Worm (Caenorhabditis elegans) whole organism, L3 larva: ENCODE data around the gene C02D5.4.

ENCODE experiments used
- R02D3.7 ChIP-seq: fragments of 150-350 bp; optimal IDR thresholded peaks from 2 replicates; lab custom pipeline; 2014; ENCODE audit warnings: missing biosample characterization, missing genetic modification characterization
- ama-1 ChIP-seq: fragments of 150-350 bp; optimal IDR thresholded peaks from 2 replicates; lab custom pipeline; 2018
- ceh-16 ChIP-seq: sonication (generic microtip); optimal IDR thresholded peaks from 2 replicates; lab custom pipeline; 2017; ENCODE audit warnings: missing biosample characterization, missing genetic modification characterization
- ceh-28 ChIP-seq: fragments of 150-350 bp; optimal IDR thresholded peaks from 2 replicates; lab custom pipeline; 2014; ENCODE audit warnings: missing biosample characterization, missing genetic modification reagents, missing genetic modification characterization
- ceh-82 ChIP-seq: fragments of 150-350 bp; optimal IDR thresholded peaks from 2 replicates; lab custom pipeline; 2014; ENCODE audit warnings: missing biosample characterization, missing genetic modification characterization
- ceh-9 ChIP-seq: sonication (generic microtip); optimal IDR thresholded peaks from 2 replicates; lab custom pipeline; 2018; ENCODE audit warnings: missing biosample characterization, missing genetic modification characterization
- daf-12 ChIP-seq: fragments of 150-350 bp; optimal IDR thresholded peaks from 2 replicates; lab custom pipeline; 2014; ENCODE audit warnings: missing biosample characterization, missing genetic modification reagents, missing genetic modification characterization
- egl-27 ChIP-seq: sonication (generic microtip); optimal IDR thresholded peaks from 4 replicates; lab custom pipeline; 2017; ENCODE audit warnings: missing biosample characterization, missing genetic modification reagents, missing genetic modification characterization
- egl-5 ChIP-seq: fragments of 150-350 bp; optimal IDR thresholded peaks from 2 replicates; lab custom pipeline; 2017; ENCODE audit warnings: missing biosample characterization, missing genetic modification reagents, missing genetic modification characterization, inconsistent platforms
- elt-1 ChIP-seq: fragments of 150-350 bp; optimal IDR thresholded peaks from 2 replicates; lab custom pipeline; 2014; ENCODE audit warnings: missing biosample characterization, missing genetic modification characterization
- elt-3 ChIP-seq, 3 experiments: fragments of 150-350 bp in 1 of 3; sonication (generic microtip) in 2 of 3; optimal IDR thresholded peaks; 2 replicates in 2 of 3; 4 replicates in 1 of 3; lab custom pipeline; 2014 to 2017; ENCODE audit warnings: missing biosample characterization in 3 of 3, missing genetic modification characterization in 3 of 3
- eor-1 ChIP-seq, 2 experiments: fragments of 150-350 bp; optimal IDR thresholded peaks; 2 replicates each; lab custom pipeline; 2014 to 2018; ENCODE audit warnings: missing biosample characterization in 2 of 2, missing genetic modification characterization in 2 of 2
- fkh-10 ChIP-seq: sonication (generic microtip); optimal IDR thresholded peaks from 2 replicates; lab custom pipeline; 2017; ENCODE audit warnings: missing biosample characterization, missing genetic modification reagents, missing genetic modification characterization
- fkh-2 ChIP-seq: fragments of 150-350 bp; optimal IDR thresholded peaks from 2 replicates; lab custom pipeline; 2014; ENCODE audit warnings: missing biosample characterization, missing genetic modification reagents, missing genetic modification characterization
- lin-15B ChIP-seq: fragments of 150-350 bp; optimal IDR thresholded peaks from 2 replicates; lab custom pipeline; 2014; ENCODE audit warnings: missing biosample characterization, missing genetic modification characterization
- lin-39 ChIP-seq: fragments of 150-350 bp; optimal IDR thresholded peaks from 2 replicates; lab custom pipeline; 2018; ENCODE audit warnings: missing biosample characterization, missing genetic modification reagents, missing genetic modification characterization
- lsy-12 ChIP-seq: sonication (generic microtip); optimal IDR thresholded peaks from 2 replicates; lab custom pipeline; 2016; ENCODE audit warnings: mild to moderate bottlenecking, missing genetic modification characterization, missing compliant biosample characterization
- mdl-1 ChIP-seq: fragments of 150-350 bp; optimal IDR thresholded peaks from 2 replicates; lab custom pipeline; 2014; ENCODE audit warnings: missing biosample characterization, missing genetic modification characterization
- mml-1 ChIP-seq: fragments of 150-350 bp; sonication (generic microtip); optimal IDR thresholded peaks from 3 replicates; lab custom pipeline; 2014; ENCODE audit warnings: missing biosample characterization, missing genetic modification characterization
- nfya-1 ChIP-seq: sonication (generic microtip); optimal IDR thresholded peaks from 2 replicates; lab custom pipeline; 2017; ENCODE audit warnings: missing genetic modification characterization, mild to moderate bottlenecking, missing compliant biosample characterization, antibody characterized with exemption, moderate library complexity; ENCODE audit not compliant: insufficient read depth
- nhr-11 ChIP-seq: fragments of 150-350 bp; optimal IDR thresholded peaks from 2 replicates; lab custom pipeline; 2014; ENCODE audit warnings: missing biosample characterization, missing genetic modification characterization
- nhr-12 ChIP-seq: fragments of 150-350 bp; optimal IDR thresholded peaks from 2 replicates; lab custom pipeline; 2014; ENCODE audit warnings: missing biosample characterization, missing genetic modification characterization
- nhr-23 ChIP-seq: fragments of 150-350 bp; optimal IDR thresholded peaks from 2 replicates; lab custom pipeline; 2014; ENCODE audit warnings: missing biosample characterization, missing genetic modification reagents, missing genetic modification characterization
- nhr-237 ChIP-seq: fragments of 150-350 bp; optimal IDR thresholded peaks from 2 replicates; lab custom pipeline; 2014; ENCODE audit warnings: missing biosample characterization, missing genetic modification characterization
- nhr-25 ChIP-seq: sonication (generic microtip); optimal IDR thresholded peaks from 2 replicates; lab custom pipeline; 2017; ENCODE audit warnings: missing biosample characterization, missing genetic modification characterization
- nhr-28 ChIP-seq: fragments of 150-350 bp; optimal IDR thresholded peaks from 2 replicates; lab custom pipeline; 2014; ENCODE audit warnings: missing biosample characterization, missing genetic modification characterization
- nhr-43 ChIP-seq: sonication (generic microtip); optimal IDR thresholded peaks from 2 replicates; lab custom pipeline; 2016; ENCODE audit warnings: mild to moderate bottlenecking, missing genetic modification characterization, missing compliant biosample characterization; ENCODE audit not compliant: poor library complexity, severe bottlenecking
- nhr-67 ChIP-seq: fragments of 150-350 bp; optimal IDR thresholded peaks from 2 replicates; lab custom pipeline; 2014; ENCODE audit warnings: missing biosample characterization, missing genetic modification characterization
- nhr-76 ChIP-seq: fragments of 150-350 bp; sonication (generic microtip); optimal IDR thresholded peaks from 5 replicates; lab custom pipeline; 2014; ENCODE audit warnings: missing biosample characterization, missing genetic modification characterization
- pha-4 ChIP-seq: fragments of 150-350 bp; optimal IDR thresholded peaks from 2 replicates; lab custom pipeline; 2014; ENCODE audit warnings: missing biosample characterization, missing genetic modification reagents, missing genetic modification characterization
- skn-1 ChIP-seq: fragments of 150-350 bp; optimal IDR thresholded peaks from 2 replicates; lab custom pipeline; 2014; ENCODE audit warnings: missing biosample characterization, missing genetic modification characterization
- snpc-4 ChIP-seq: fragments of 150-350 bp; optimal IDR thresholded peaks from 2 replicates; lab custom pipeline; 2014; ENCODE audit warnings: missing biosample characterization, missing genetic modification characterization
- tbx-2 ChIP-seq: sonication (generic microtip); optimal IDR thresholded peaks from 2 replicates; lab custom pipeline; 2016; ENCODE audit warnings: mild to moderate bottlenecking, missing genetic modification characterization, missing compliant biosample characterization
- unc-39 ChIP-seq: sonication (generic microtip); optimal IDR thresholded peaks from 4 replicates; lab custom pipeline; 2017; ENCODE audit warnings: missing biosample characterization, missing genetic modification characterization
- unc-62 ChIP-seq: fragments of 150-350 bp; sonication (generic microtip); optimal IDR thresholded peaks from 4 replicates; lab custom pipeline; 2014; ENCODE audit warnings: missing biosample characterization, missing genetic modification reagents, missing genetic modification characterization
- zag-1 ChIP-seq: fragments of 150-350 bp; optimal IDR thresholded peaks from 2 replicates; lab custom pipeline; 2014; ENCODE audit warnings: missing biosample characterization, missing genetic modification characterization
- ztf-4 ChIP-seq: fragments of 150-350 bp; optimal IDR thresholded peaks from 2 replicates; lab custom pipeline; 2014; ENCODE audit warnings: missing biosample characterization, missing genetic modification characterization

Gene C02D5.4

DNA sequence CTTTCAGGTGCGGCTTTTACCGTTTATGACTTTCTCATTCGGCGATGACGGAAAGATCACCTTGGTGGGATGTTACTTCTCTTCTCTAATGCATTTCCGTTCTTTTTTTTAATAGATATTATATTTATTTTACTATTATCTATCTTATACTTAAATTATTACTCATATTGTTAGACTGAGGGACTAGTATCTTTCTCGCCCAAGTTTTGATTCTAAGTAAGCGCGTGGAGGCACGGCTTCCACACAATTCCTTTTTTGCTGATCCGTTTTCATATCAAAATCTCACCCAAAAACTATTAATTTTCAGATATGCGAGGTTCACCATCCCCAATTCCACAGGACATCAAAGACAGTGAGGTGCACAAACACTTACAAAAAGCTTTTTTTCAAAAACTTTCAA is 22.2 kb upstream of the C02D5.4 start, which contains the start of gene ZC21.10:
Gene ZC21.10 (plus strand): TSS at position 301 of the 400 bp plus-strand sequence.
- TF ChIP-seq nhr-28 (tag; lab: Kevin White, UChicago) (no peak), daf-12 (no peak), ceh-82 (no peak)

DNA sequence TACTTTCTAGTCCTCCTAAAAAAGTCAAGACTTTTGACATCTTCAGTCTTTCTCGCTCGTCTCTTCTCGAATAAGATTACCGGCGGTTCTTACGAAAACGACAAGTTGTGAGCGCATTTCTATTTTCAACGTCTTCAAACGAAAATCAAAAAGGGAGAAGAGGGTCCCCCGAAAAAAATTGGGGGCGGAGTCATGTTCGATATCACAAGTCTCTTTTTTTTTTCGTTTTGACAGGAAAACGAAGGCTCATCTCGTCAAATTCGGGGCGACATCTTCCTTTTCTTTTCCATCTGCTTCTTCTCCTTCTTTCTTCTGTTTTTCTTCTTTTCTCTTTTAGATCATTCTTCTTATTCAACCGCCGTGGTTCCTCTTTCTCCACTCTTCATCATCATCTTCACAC is 18.1 kb upstream of the C02D5.4 start:
- TF ChIP-seq nhr-23 (tag; lab: Kevin White, UChicago) (no peak), fkh-10 (GFP tag; lab: Kevin White, UChicago) (peak; percentile 72), elt-3 (tag; optimal IDR thresholded peaks at IDR 0.05; lab: Kevin White, UChicago) (no peak), elt-1 (tag; lab: Kevin White, UChicago) (no peak), nhr-12 (tag; lab: Kevin White, UChicago) (no peak)

DNA sequence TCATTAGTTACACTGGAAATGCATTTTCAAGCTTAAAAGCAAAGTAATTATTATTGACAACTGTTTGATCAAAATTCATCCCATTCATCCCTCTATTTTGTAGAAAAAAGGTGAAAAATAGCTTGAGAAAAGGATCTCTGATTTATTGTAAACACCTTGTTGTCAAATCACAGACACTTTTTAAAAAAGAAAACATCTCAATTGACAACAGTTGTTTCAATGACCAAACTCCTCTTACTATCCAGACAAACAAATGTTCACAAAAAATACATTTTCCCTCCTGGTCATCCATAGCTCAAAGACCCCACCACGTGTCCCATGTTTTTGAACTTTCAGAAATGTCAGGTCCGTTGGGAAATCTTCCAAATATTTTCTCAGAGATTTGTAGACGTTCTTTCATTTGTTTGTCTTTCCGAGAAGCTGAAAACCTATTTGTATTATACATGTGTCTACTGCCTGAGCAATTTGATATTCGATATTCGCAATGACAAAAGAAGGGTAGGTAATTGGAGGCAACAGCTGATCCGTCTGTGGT is 17.3 kb upstream of the C02D5.4 start, which contains the start of gene trp-1:
Gene trp-1 (plus strand): TSS at position 485 of the 535 bp plus-strand sequence.
- TF ChIP-seq nhr-12 (tag; lab: Kevin White, UChicago) (no peak), nhr-25 (no peak), nhr-28 (tag; lab: Kevin White, UChicago) (no peak), nhr-237 (tag; lab: Kevin White, UChicago) (no peak), fkh-2 (tag; lab: Kevin White, UChicago) (no peak), lsy-12 (tag; lab: Kevin White, UChicago) (no peak), egl-5 (tag; lab: Kevin White, UChicago) (no peak), ceh-16 (tag; lab: Kevin White, UChicago) (no peak), tbx-2 (tag; lab: Kevin White, UChicago) (no peak), snpc-4 (no peak), ceh-9 (tag; lab: Kevin White, UChicago) (no peak), mdl-1 (tag; lab: Kevin White, UChicago) (no peak), lin-39 (no peak), zag-1 (tag; lab: Kevin White, UChicago) (no peak), R02D3.7 (tag; lab: Kevin White, UChicago) (no peak), pha-4 (tag; lab: Kevin White, UChicago) (no peak)
- TF ChIP-seq, all 47 proteins: peak for 0

DNA sequence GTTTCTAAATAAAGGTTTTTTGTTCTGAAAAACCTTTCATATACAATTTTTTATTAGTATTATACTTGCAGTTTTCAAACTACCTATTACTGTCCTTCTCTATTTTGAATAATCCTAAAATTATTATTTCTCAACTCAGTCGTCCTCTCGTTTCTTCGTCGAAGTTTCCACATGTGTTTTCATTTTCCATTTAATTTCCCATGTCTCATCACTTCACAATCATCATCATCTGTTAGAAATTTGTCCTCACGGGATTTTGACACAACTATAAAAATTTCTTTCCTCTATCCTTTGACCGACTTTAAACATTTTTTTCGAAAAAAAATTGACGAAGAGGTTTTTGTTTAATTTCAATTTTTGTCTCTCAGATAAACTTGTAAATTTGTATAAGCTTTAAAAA is 16.5 kb upstream of the C02D5.4 start:
- TF ChIP-seq unc-62 (no peak), ceh-28 (no peak), nhr-67 (tag; lab: Kevin White, UChicago) (no peak), nhr-43 (no peak), egl-5 (tag; lab: Kevin White, UChicago) (no peak), eor-1 (tag; optimal IDR thresholded peaks at IDR 0.05; lab: Kevin White, UChicago) (no peak), nhr-12 (tag; lab: Kevin White, UChicago) (no peak), unc-39 (no peak), R02D3.7 (tag; lab: Kevin White, UChicago) (no peak)
- TF ChIP-seq, all 47 proteins: peak for 0

DNA sequence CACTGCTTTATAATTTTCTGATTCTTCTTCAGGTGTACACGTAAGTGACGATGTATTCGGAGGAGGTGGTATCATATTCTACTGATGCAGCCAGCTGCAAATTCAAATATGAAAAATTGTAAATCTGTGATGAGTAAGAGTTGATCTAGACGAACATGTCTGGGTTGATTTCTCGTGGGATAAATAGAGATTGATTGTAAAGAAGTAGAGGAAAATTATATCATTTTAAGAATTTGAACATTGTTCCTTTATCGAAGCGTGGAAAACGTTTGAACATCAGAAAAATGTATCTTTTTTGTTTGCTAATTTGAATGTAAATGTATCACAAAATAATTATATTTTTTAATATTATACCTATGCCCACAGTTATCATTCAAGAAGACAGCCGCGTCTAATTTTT is 6.5 kb upstream of the C02D5.4 start, which contains the start of gene ZC21.6:
Gene ZC21.6 (minus strand): TSS at position 101 of the 400 bp plus-strand sequence.
- no peak for TF ChIP-seq nhr-23 (tag; lab: Kevin White, UChicago)
- no peak for TF ChIP-seq tbx-2 (tag; lab: Kevin White, UChicago)
- no peak for TF ChIP-seq skn-1 (tag; lab: Kevin White, UChicago)
- TF ChIP-seq mml-1 (tag; lab: Kevin White, UChicago): no peak
- TF ChIP-seq ama-1 (lab: Kevin White, UChicago): no peak
- TF ChIP-seq nhr-237 (tag; lab: Kevin White, UChicago): no peak
- no peak for TF ChIP-seq ztf-4
- no peak for TF ChIP-seq nfya-1 (tag; lab: Kevin White, UChicago)
- no peak for TF ChIP-seq nhr-25
- TF ChIP-seq lsy-12 (tag; lab: Kevin White, UChicago): no peak
- TF ChIP-seq nhr-43: no peak
- TF ChIP-seq unc-62: no peak
- no peak for TF ChIP-seq ceh-16 (tag; lab: Kevin White, UChicago)
- TF ChIP-seq lin-15B (tag; lab: Kevin White, UChicago): no peak
- no peak for TF ChIP-seq egl-27 (tag; lab: Kevin White, UChicago)
- no peak for TF ChIP-seq lin-39
- no peak for TF ChIP-seq fkh-10 (GFP tag; lab: Kevin White, UChicago)
- TF ChIP-seq nhr-11 (tag; lab: Kevin White, UChicago): no peak
- TF ChIP-seq nhr-76: no peak
